Worm (Caenorhabditis elegans) whole organism, late embryonic: Measurements from ENCODE around the gene chat-1.

Experiments used
- C08G9.2 ChIP-seq: sonication (generic microtip); optimal IDR thresholded peaks from 2 replicates; lab custom pipeline; 2016; ENCODE audit warnings: mild to moderate bottlenecking, missing genetic modification characterization, moderate library complexity, missing compliant biosample characterization
- K09A11.1 ChIP-seq: sonication (generic microtip); optimal IDR thresholded peaks from 2 replicates; lab custom pipeline; 2017; ENCODE audit warnings: antibody characterized with exemption, mild to moderate bottlenecking, missing genetic modification characterization, missing compliant biosample characterization; ENCODE audit not compliant: insufficient read depth
- T23F11.4 ChIP-seq: fragments of 200-800 bp; sonication (Bioruptor generic); optimal IDR thresholded peaks from 2 replicates; lab custom pipeline; 2018; ENCODE audit warnings: mild to moderate bottlenecking, missing genetic modification characterization, missing compliant biosample characterization
- ahr-1 ChIP-seq: sonication (generic microtip); optimal IDR thresholded peaks from 2 replicates; lab custom pipeline; 2016; ENCODE audit warnings: missing genetic modification characterization, missing compliant biosample characterization
- ceh-18 ChIP-seq: sonication (generic microtip); optimal IDR thresholded peaks from 2 replicates; lab custom pipeline; 2016; ENCODE audit warnings: missing genetic modification characterization, missing compliant biosample characterization
- ceh-2 ChIP-seq: sonication (generic microtip); optimal IDR thresholded peaks from 2 replicates; lab custom pipeline; 2016; ENCODE audit warnings: missing genotype, missing genetic modification characterization, missing compliant biosample characterization
- ceh-22 ChIP-seq: sonication (generic microtip); optimal IDR thresholded peaks from 2 replicates; lab custom pipeline; 2017; ENCODE audit warnings: missing biosample characterization, missing genetic modification characterization
- ceh-45 ChIP-seq: fragments of 200-800 bp; sonication (Bioruptor generic); IDR thresholded peaks from 2 replicates; pipeline ENCODE4 v1.3.6; 2022; ENCODE audit warnings: missing genetic modification reagents, missing genetic modification characterization, missing compliant biosample characterization
- ceh-48 ChIP-seq: sonication (generic microtip); optimal IDR thresholded peaks from 2 replicates; lab custom pipeline; 2016; ENCODE audit warnings: missing genetic modification characterization, inconsistent platforms, missing compliant biosample characterization
- ceh-6 ChIP-seq: fragments of 200-800 bp; sonication (Bioruptor generic); optimal IDR thresholded peaks from 2 replicates; lab custom pipeline; 2018; ENCODE audit warnings: mild to moderate bottlenecking, missing genetic modification characterization, missing compliant biosample characterization
- ceh-9 ChIP-seq: sonication (generic microtip); optimal IDR thresholded peaks from 2 replicates; lab custom pipeline; 2016; ENCODE audit warnings: mild to moderate bottlenecking, missing genetic modification characterization, inconsistent platforms, missing compliant biosample characterization
- che-1 ChIP-seq: sonication (generic microtip); optimal IDR thresholded peaks from 2 replicates; lab custom pipeline; 2016; ENCODE audit warnings: mild to moderate bottlenecking, missing genetic modification characterization, missing compliant biosample characterization
- dve-1 ChIP-seq: sonication (generic microtip); optimal IDR thresholded peaks from 2 replicates; lab custom pipeline; 2017; ENCODE audit warnings: antibody characterized with exemption, mild to moderate bottlenecking, missing genetic modification characterization, missing compliant biosample characterization
- eyg-1 ChIP-seq: sonication (generic microtip); optimal IDR thresholded peaks from 2 replicates; lab custom pipeline; 2016; ENCODE audit warnings: missing genotype, missing genetic modification characterization, missing compliant biosample characterization
- fkh-10 ChIP-seq: fragments of 150-350 bp; optimal IDR thresholded peaks from 2 replicates; lab custom pipeline; 2014; ENCODE audit warnings: missing biosample characterization, missing genetic modification reagents, missing genetic modification characterization
- fkh-6 ChIP-seq: sonication (generic microtip); optimal IDR thresholded peaks from 2 replicates; lab custom pipeline; 2016; ENCODE audit warnings: missing genetic modification characterization, missing compliant biosample characterization
- gmeb-2 ChIP-seq: sonication (generic microtip); optimal IDR thresholded peaks from 2 replicates; lab custom pipeline; 2016; ENCODE audit warnings: missing genetic modification characterization, inconsistent platforms, missing compliant biosample characterization
- hlh-15 ChIP-seq: sonication (generic microtip); optimal IDR thresholded peaks from 2 replicates; lab custom pipeline; 2016; ENCODE audit warnings: missing genetic modification characterization, missing compliant biosample characterization
- hlh-30 ChIP-seq: sonication (generic microtip); optimal IDR thresholded peaks from 2 replicates; lab custom pipeline; 2017; ENCODE audit warnings: antibody characterized with exemption, missing genetic modification characterization, missing compliant biosample characterization; ENCODE audit not compliant: insufficient read depth
- lin-11 ChIP-seq: fragments of 200-800 bp; sonication (Bioruptor generic); optimal IDR thresholded peaks from 2 replicates; lab custom pipeline; 2018; ENCODE audit warnings: mild to moderate bottlenecking, missing genetic modification characterization, missing compliant biosample characterization
- madf-2 ChIP-seq: sonication (generic microtip); optimal IDR thresholded peaks from 2 replicates; lab custom pipeline; 2017; ENCODE audit warnings: missing genetic modification characterization, missing compliant biosample characterization
- nhr-11 ChIP-seq: fragments of 150-350 bp; optimal IDR thresholded peaks from 2 replicates; lab custom pipeline; 2014; ENCODE audit warnings: missing biosample characterization, missing genetic modification characterization
- nhr-232 ChIP-seq: sonication (generic microtip); optimal IDR thresholded peaks from 2 replicates; lab custom pipeline; 2016; ENCODE audit warnings: missing genetic modification characterization, missing compliant biosample characterization
- npax-4 ChIP-seq: sonication (generic microtip); optimal IDR thresholded peaks from 2 replicates; lab custom pipeline; 2016; ENCODE audit warnings: missing genetic modification characterization, missing compliant biosample characterization
- odd-2 ChIP-seq: sonication (generic microtip); optimal IDR thresholded peaks from 2 replicates; lab custom pipeline; 2017; ENCODE audit warnings: antibody characterized with exemption, mild to moderate bottlenecking, missing genetic modification characterization, missing compliant biosample characterization
- pat-9 ChIP-seq: fragments of 200-800 bp; sonication (Bioruptor generic); optimal IDR thresholded peaks from 2 replicates; lab custom pipeline; 2018; ENCODE audit warnings: mild to moderate bottlenecking, missing genetic modification characterization, moderate library complexity, missing compliant biosample characterization
- pha-2 ChIP-seq: sonication (generic microtip); optimal IDR thresholded peaks from 2 replicates; lab custom pipeline; 2017; ENCODE audit warnings: mild to moderate bottlenecking, missing genetic modification characterization, missing compliant biosample characterization
- pha-4 ChIP-seq: fragments of 150-350 bp; optimal IDR thresholded peaks from 2 replicates; lab custom pipeline; 2018; ENCODE audit warnings: missing biosample characterization, missing genetic modification reagents, missing genetic modification characterization
- pqm-1 ChIP-seq: sonication (generic microtip); optimal IDR thresholded peaks from 2 replicates; lab custom pipeline; 2016; ENCODE audit warnings: missing genetic modification characterization, missing compliant biosample characterization
- pros-1 ChIP-seq: fragments of 150-350 bp; optimal IDR thresholded peaks from 2 replicates; lab custom pipeline; 2014; ENCODE audit warnings: missing biosample characterization, missing genetic modification reagents, missing genetic modification characterization
- ref-2 ChIP-seq: sonication (generic microtip); optimal IDR thresholded peaks from 2 replicates; lab custom pipeline; 2016; ENCODE audit warnings: missing genetic modification characterization, missing compliant biosample characterization
- rnt-1 ChIP-seq: sonication (generic microtip); optimal IDR thresholded peaks from 2 replicates; lab custom pipeline; 2016; ENCODE audit warnings: missing genetic modification characterization, missing compliant biosample characterization
- sdc-2 ChIP-seq: sonication (generic microtip); optimal IDR thresholded peaks from 2 replicates; lab custom pipeline; 2016; ENCODE audit warnings: missing genotype, missing genetic modification characterization, missing compliant biosample characterization
- sox-2 ChIP-seq: fragments of 200-800 bp; sonication (Bioruptor generic); IDR thresholded peaks from 2 replicates; pipeline ENCODE4 v1.3.6; 2022; ENCODE audit warnings: missing genetic modification reagents, missing genetic modification characterization, missing compliant biosample characterization
- tbx-7 ChIP-seq: sonication (generic microtip); optimal IDR thresholded peaks from 2 replicates; lab custom pipeline; 2016; ENCODE audit warnings: missing genotype, missing genetic modification characterization, missing compliant biosample characterization
- ttx-3 ChIP-seq: sonication (generic microtip); optimal IDR thresholded peaks from 2 replicates; lab custom pipeline; 2016; ENCODE audit warnings: missing genetic modification reagents, missing genetic modification characterization, missing compliant biosample characterization
- unc-3 ChIP-seq, 2 experiments: fragments of 200-800 bp in 1 of 2; sonication (Bioruptor generic) in 1 of 2; sonication (generic microtip) in 1 of 2; conservative IDR thresholded peaks in 1 of 2; optimal IDR thresholded peaks in 1 of 2; 2 replicates each; pipeline versions ENCODE4 v1.3.6 to Lab custom; 2016 to 2022; ENCODE audit warnings: missing compliant biosample characterization in 2 of 2, missing genetic modification characterization in 2 of 2, missing genetic modification reagents in 1 of 2
- unc-55 ChIP-seq: sonication (generic microtip); optimal IDR thresholded peaks from 2 replicates; lab custom pipeline; 2017; ENCODE audit warnings: missing biosample characterization, missing genetic modification reagents, missing genetic modification characterization
- unc-86 ChIP-seq: sonication (generic microtip); optimal IDR thresholded peaks from 2 replicates; lab custom pipeline; 2016; ENCODE audit warnings: missing genetic modification characterization, missing compliant biosample characterization
- zip-5 ChIP-seq: sonication (generic microtip); optimal IDR thresholded peaks from 2 replicates; lab custom pipeline; 2016; ENCODE audit warnings: missing genetic modification characterization, missing compliant biosample characterization
- ztf-16 ChIP-seq: sonication (generic microtip); optimal IDR thresholded peaks from 2 replicates; lab custom pipeline; 2017; ENCODE audit warnings: missing genetic modification characterization, missing compliant biosample characterization

chat-1 gene

ce11 chrIV:4411311-4411947, 35.7 kb upstream of the chat-1 start:
- TF ChIP-seq ref-2 (tag; lab: Kevin White, UChicago) (peak; percentile 0), hlh-30 (no peak), tbx-7 (tag; lab: Kevin White, UChicago) (no peak)

ce11 chrIV:4411948-4412335, 35.2 kb upstream of the chat-1 start:
- TF ChIP-seq che-1 (no peak), K09A11.1 (tag; lab: Kevin White, UChicago) (no peak), tbx-7 (tag; lab: Kevin White, UChicago) (no peak), pha-4 (tag; lab: Kevin White, UChicago) (no peak)

ce11 chrIV:4413114-4413513, 34.0 kb upstream of the chat-1 start:
- TF ChIP-seq ceh-45 (GFP tag; lab: Robert Waterston, UW), result no peak
- no peak for TF ChIP-seq ceh-48
- TF ChIP-seq ceh-22 (tag; lab: Kevin White, UChicago), result no peak
- TF ChIP-seq hlh-15 (tag; lab: Kevin White, UChicago), result no peak
- no peak for TF ChIP-seq pqm-1
- TF ChIP-seq, all 69 proteins: peak for 0

- no peak for TF ChIP-seq madf-2 (tag; lab: Kevin White, UChicago)
- no peak for TF ChIP-seq T23F11.4 (GFP tag; lab: Kevin White, UChicago)
- TF ChIP-seq unc-3 (GFP tag; conservative IDR thresholded peaks at IDR 0.05; lab: Robert Waterston, UW), result no peak
- TF ChIP-seq unc-3 (tag; optimal IDR thresholded peaks at IDR 0.05; lab: Kevin White, UChicago), result no peak
- no peak for TF ChIP-seq ztf-16 (tag; lab: Kevin White, UChicago)
- no peak for TF ChIP-seq fkh-6 (tag; lab: Kevin White, UChicago)
- no peak for TF ChIP-seq ceh-18
- no peak for TF ChIP-seq ceh-2 (tag; lab: Kevin White, UChicago)
- no peak for TF ChIP-seq zip-5 (tag; lab: Kevin White, UChicago)
- no peak for TF ChIP-seq pat-9
- TF ChIP-seq sox-2, result no peak
- TF ChIP-seq nhr-232 (tag; lab: Kevin White, UChicago), result no peak
- TF ChIP-seq unc-86 (tag; lab: Kevin White, UChicago), result no peak
- TF ChIP-seq pros-1, result no peak
- no peak for TF ChIP-seq lin-11 (tag; lab: Kevin White, UChicago)
- TF ChIP-seq pqm-1, result no peak
- TF ChIP-seq nhr-11, result no peak
- no peak for TF ChIP-seq dve-1
- no peak for TF ChIP-seq ceh-9
- TF ChIP-seq ttx-3 (tag; lab: Kevin White, UChicago), result no peak
- no peak for TF ChIP-seq ref-2 (tag; lab: Kevin White, UChicago)
- TF ChIP-seq, all 69 proteins: peak for 0
Observed at ce11 chrIV:4422029-4422428, 25.1 kb upstream of the chat-1 start, which contains the start of gene clec-175. Gene clec-175, plus strand, starts transcription at chrIV:4422329.

- TF ChIP-seq ceh-6 (no peak), ceh-2 (tag; lab: Kevin White, UChicago) (no peak), eyg-1 (no peak), pha-2 (no peak), unc-55 (GFP tag; lab: Kevin White, UChicago) (no peak), gmeb-2 (tag; lab: Kevin White, UChicago) (no peak), C08G9.2 (no peak), rnt-1 (tag; lab: Kevin White, UChicago) (no peak), K09A11.1 (tag; lab: Kevin White, UChicago) (no peak), odd-2 (tag; lab: Kevin White, UChicago) (no peak), pha-4 (tag; lab: Kevin White, UChicago) (no peak), ahr-1 (no peak), fkh-10 (no peak), ttx-3 (tag; lab: Kevin White, UChicago) (no peak), npax-4 (tag; lab: Kevin White, UChicago) (no peak), sdc-2 (tag; lab: Kevin White, UChicago) (no peak)
- TF ChIP-seq, all 69 proteins: peak for 0
Observed at ce11 chrIV:4423026-4423425, 24.1 kb upstream of the chat-1 start.
